Fruit fly (Drosophila melanogaster): Measurements from ENCODE around the gene Cyp12e1.

Cyp12e1 gene

dm6 chr3R:10415923-10416322 lies 18.7 kb upstream of the Cyp12e1 start, which contains the start of gene CG6345 (continued):
- TF ChIP-seq tna (GFP tag; IDR thresholded peaks at IDR 0.05; ENCODE audit: partially characterized antibody): no peak
- peak; percentile 92 for TF ChIP-seq tin (GFP tag; optimal IDR thresholded peaks at IDR 0.05)
- TF ChIP-seq CG14710 (tag; optimal IDR thresholded peaks at IDR 0.05): peak; percentile 87
- TF ChIP-seq sna (GFP tag; IDR thresholded peaks at IDR 0.05; ENCODE audit: partially characterized antibody): no peak
- TF ChIP-seq zfh2 (GFP tag; optimal IDR thresholded peaks at IDR 0.05): peak; percentile 34
- peak; percentile 22; the same call in 1 of the 2 replicates for TF ChIP-seq Adf1 (GFP tag; IDR thresholded peaks at IDR 0.05)
- peak; percentile 94 for TF ChIP-seq Asciz (GFP tag; optimal IDR thresholded peaks at IDR 0.05)
- peak; percentile 77 for TF ChIP-seq sug (tag; optimal IDR thresholded peaks at IDR 0.05)
- peak; percentile 84 for TF ChIP-seq CG8359 (GFP tag; optimal IDR thresholded peaks at IDR 0.05; ENCODE audit: borderline replicate concordance)
- peak; percentile 80 for TF ChIP-seq Sox102F (GFP tag; optimal IDR thresholded peaks at IDR 0.05)
- no peak for TF ChIP-seq z (GFP tag; IDR thresholded peaks at IDR 0.05)
- peak; percentile 47 for TF ChIP-seq row (GFP tag; IDR thresholded peaks at IDR 0.05)
- TF ChIP-seq pho (GFP tag; optimal IDR thresholded peaks at IDR 0.05): peak; percentile 58
- peak; percentile 89 for TF ChIP-seq CG4854 (GFP tag; optimal IDR thresholded peaks at IDR 0.05)
- peak; percentile 39; the same call in 1 of the 2 replicates for TF ChIP-seq esg (GFP tag; conservative IDR thresholded peaks at IDR 0.05)
- TF ChIP-seq CG11247 (GFP tag; IDR thresholded peaks at IDR 0.05): peak; percentile 87
- peak; percentile 21 for TF ChIP-seq run (tag; optimal IDR thresholded peaks at IDR 0.05)
- no peak for TF ChIP-seq gt (GFP tag; IDR thresholded peaks at IDR 0.05)
- TF ChIP-seq slou (GFP tag; optimal IDR thresholded peaks at IDR 0.05): peak; percentile 54
- TF ChIP-seq ash1 (GFP tag; optimal IDR thresholded peaks at IDR 0.05): peak; percentile 46
- TF ChIP-seq tll (GFP tag; optimal IDR thresholded peaks at IDR 0.05): peak in 1 of 2 experiments; percentile 63
- TF ChIP-seq NK7.1 (GFP tag; optimal IDR thresholded peaks at IDR 0.05): peak; percentile 48
- peak; percentile 74 for TF ChIP-seq CG13894 (tag; optimal IDR thresholded peaks at IDR 0.05)
- TF ChIP-seq oc (tag; optimal IDR thresholded peaks at IDR 0.05): peak; percentile 39
- peak; percentile 78 for TF ChIP-seq B-H1 (GFP tag; IDR thresholded peaks at IDR 0.05)
- TF ChIP-seq nmo (GFP tag; optimal IDR thresholded peaks at IDR 0.05): peak; percentile 77
- TF ChIP-seq CG12236 (GFP tag; optimal IDR thresholded peaks at IDR 0.05): peak; percentile 71
- TF ChIP-seq Chrac-16 (GFP tag; optimal IDR thresholded peaks at IDR 0.05): peak; percentile 78
- peak; percentile 73 for TF ChIP-seq gcm (GFP tag; optimal IDR thresholded peaks at IDR 0.05)
- TF ChIP-seq D19A (tag; optimal IDR thresholded peaks at IDR 0.05): peak; percentile 74
- no peak for TF ChIP-seq Dll (GFP tag; IDR thresholded peaks at IDR 0.05; ENCODE audit: partially characterized antibody)
- no peak for TF ChIP-seq Gsc (GFP tag; IDR thresholded peaks at IDR 0.05)
- TF ChIP-seq sd (tag; optimal IDR thresholded peaks at IDR 0.05): no peak
- no peak for TF ChIP-seq CG34224 (GFP tag; IDR thresholded peaks at IDR 0.05; ENCODE audit: partially characterized antibody)
- TF ChIP-seq ci (GFP tag; IDR thresholded peaks at IDR 0.05): peak; percentile 95
- TF ChIP-seq CG31365 (tag; optimal IDR thresholded peaks at IDR 0.05): peak; percentile 82
- peak; percentile 83 for TF ChIP-seq sens-2 (GFP tag; IDR thresholded peaks at IDR 0.05)
- peak; percentile 50 for TF ChIP-seq HLH54F (GFP tag; optimal IDR thresholded peaks at IDR 0.05)
- TF ChIP-seq CG1603 (tag; optimal IDR thresholded peaks at IDR 0.05): peak; percentile 86
- TF ChIP-seq chn (GFP tag; optimal IDR thresholded peaks at IDR 0.05): peak; percentile 87
- peak; percentile 79 for TF ChIP-seq fd102C (GFP tag; optimal IDR thresholded peaks at IDR 0.05)
- peak; percentile 75; the same call in 1 of the 2 replicates for TF ChIP-seq ara (GFP tag; IDR thresholded peaks at IDR 0.05)
- peak; percentile 41 for TF ChIP-seq CG31388 (GFP tag; optimal IDR thresholded peaks at IDR 0.05)
- peak; percentile 68 for TF ChIP-seq MESR4 (GFP tag; optimal IDR thresholded peaks at IDR 0.05)
- TF ChIP-seq sisA (GFP tag; IDR thresholded peaks at IDR 0.05): peak; percentile 59
- TF ChIP-seq CG7745 (tag; optimal IDR thresholded peaks at IDR 0.05): no peak
- peak; percentile 72 for TF ChIP-seq Dad (GFP tag; optimal IDR thresholded peaks at IDR 0.05)
- peak; percentile 77 for TF ChIP-seq disco-r (GFP tag; optimal IDR thresholded peaks at IDR 0.05)
- TF ChIP-seq CG11696 (GFP tag; IDR thresholded peaks at IDR 0.05): peak; percentile 42; the same call in 1 of the 2 replicates
- peak; percentile 85 for TF ChIP-seq CG12659 (GFP tag; optimal IDR thresholded peaks at IDR 0.05)

Measured in whole organism, embryonic.